Worm (Caenorhabditis elegans) whole organism, L3 larva: ENCODE data around the gene R09E12.9.
A peak's percentile ranks its signal among the peaks of the same experiment; 100 is the strongest.

Experiments
- R02D3.7 ChIP-seq: fragments of 150-350 bp; optimal IDR thresholded peaks from 2 replicates; lab custom pipeline; 2014; ENCODE audit warnings: missing biosample characterization, missing genetic modification characterization
- ZK546.5 ChIP-seq: sonication (generic microtip); optimal IDR thresholded peaks from 2 replicates; lab custom pipeline; 2017; ENCODE audit warnings: missing biosample characterization, missing genetic modification characterization
- aly-2 ChIP-seq: fragments of 150-350 bp; optimal IDR thresholded peaks from 2 replicates; lab custom pipeline; 2014; ENCODE audit warnings: missing biosample characterization, missing genetic modification characterization
- ceh-28 ChIP-seq: fragments of 150-350 bp; optimal IDR thresholded peaks from 2 replicates; lab custom pipeline; 2014; ENCODE audit warnings: missing biosample characterization, missing genetic modification reagents, missing genetic modification characterization
- ceh-9 ChIP-seq: sonication (generic microtip); optimal IDR thresholded peaks from 2 replicates; lab custom pipeline; 2018; ENCODE audit warnings: missing biosample characterization, missing genetic modification characterization
- daf-12 ChIP-seq: fragments of 150-350 bp; optimal IDR thresholded peaks from 2 replicates; lab custom pipeline; 2014; ENCODE audit warnings: missing biosample characterization, missing genetic modification reagents, missing genetic modification characterization
- egl-5 ChIP-seq: fragments of 150-350 bp; optimal IDR thresholded peaks from 2 replicates; lab custom pipeline; 2017; ENCODE audit warnings: missing biosample characterization, missing genetic modification reagents, missing genetic modification characterization, inconsistent platforms
- elt-1 ChIP-seq: fragments of 150-350 bp; optimal IDR thresholded peaks from 2 replicates; lab custom pipeline; 2014; ENCODE audit warnings: missing biosample characterization, missing genetic modification characterization
- elt-2 ChIP-seq: sonication (generic microtip); optimal IDR thresholded peaks from 2 replicates; lab custom pipeline; 2016; ENCODE audit warnings: missing genetic modification reagents, mild to moderate bottlenecking, missing genetic modification characterization, missing compliant biosample characterization
- elt-3 ChIP-seq, 3 experiments: fragments of 150-350 bp in 1 of 3; sonication (generic microtip) in 2 of 3; optimal IDR thresholded peaks; 2 replicates in 2 of 3; 4 replicates in 1 of 3; lab custom pipeline; 2014 to 2017; ENCODE audit warnings: missing biosample characterization in 3 of 3, missing genetic modification characterization in 3 of 3
- eor-1 ChIP-seq, 2 experiments: fragments of 150-350 bp; optimal IDR thresholded peaks; 2 replicates each; lab custom pipeline; 2014 to 2018; ENCODE audit warnings: missing biosample characterization in 2 of 2, missing genetic modification characterization in 2 of 2
- fkh-10 ChIP-seq: sonication (generic microtip); optimal IDR thresholded peaks from 2 replicates; lab custom pipeline; 2017; ENCODE audit warnings: missing biosample characterization, missing genetic modification reagents, missing genetic modification characterization
- fkh-2 ChIP-seq: fragments of 150-350 bp; optimal IDR thresholded peaks from 2 replicates; lab custom pipeline; 2014; ENCODE audit warnings: missing biosample characterization, missing genetic modification reagents, missing genetic modification characterization
- hmg-11 ChIP-seq: sonication (generic microtip); optimal IDR thresholded peaks from 2 replicates; lab custom pipeline; 2016; ENCODE audit warnings: missing genetic modification characterization, missing compliant biosample characterization
- lin-15B ChIP-seq: fragments of 150-350 bp; optimal IDR thresholded peaks from 2 replicates; lab custom pipeline; 2014; ENCODE audit warnings: missing biosample characterization, missing genetic modification characterization
- lin-39 ChIP-seq: fragments of 150-350 bp; optimal IDR thresholded peaks from 2 replicates; lab custom pipeline; 2018; ENCODE audit warnings: missing biosample characterization, missing genetic modification reagents, missing genetic modification characterization
- lsy-12 ChIP-seq: sonication (generic microtip); optimal IDR thresholded peaks from 2 replicates; lab custom pipeline; 2016; ENCODE audit warnings: mild to moderate bottlenecking, missing genetic modification characterization, missing compliant biosample characterization
- mdl-1 ChIP-seq: fragments of 150-350 bp; optimal IDR thresholded peaks from 2 replicates; lab custom pipeline; 2014; ENCODE audit warnings: missing biosample characterization, missing genetic modification characterization
- nfya-1 ChIP-seq: sonication (generic microtip); optimal IDR thresholded peaks from 2 replicates; lab custom pipeline; 2017; ENCODE audit warnings: missing genetic modification characterization, mild to moderate bottlenecking, missing compliant biosample characterization, antibody characterized with exemption, moderate library complexity; ENCODE audit not compliant: insufficient read depth
- nhr-12 ChIP-seq: fragments of 150-350 bp; optimal IDR thresholded peaks from 2 replicates; lab custom pipeline; 2014; ENCODE audit warnings: missing biosample characterization, missing genetic modification characterization
- nhr-23 ChIP-seq: fragments of 150-350 bp; optimal IDR thresholded peaks from 2 replicates; lab custom pipeline; 2014; ENCODE audit warnings: missing biosample characterization, missing genetic modification reagents, missing genetic modification characterization
- nhr-237 ChIP-seq: fragments of 150-350 bp; optimal IDR thresholded peaks from 2 replicates; lab custom pipeline; 2014; ENCODE audit warnings: missing biosample characterization, missing genetic modification characterization
- nhr-25 ChIP-seq: sonication (generic microtip); optimal IDR thresholded peaks from 2 replicates; lab custom pipeline; 2017; ENCODE audit warnings: missing biosample characterization, missing genetic modification characterization
- nhr-28 ChIP-seq: fragments of 150-350 bp; optimal IDR thresholded peaks from 2 replicates; lab custom pipeline; 2014; ENCODE audit warnings: missing biosample characterization, missing genetic modification characterization
- nhr-43 ChIP-seq: sonication (generic microtip); optimal IDR thresholded peaks from 2 replicates; lab custom pipeline; 2016; ENCODE audit warnings: mild to moderate bottlenecking, missing genetic modification characterization, missing compliant biosample characterization; ENCODE audit not compliant: poor library complexity, severe bottlenecking
- skn-1 ChIP-seq: fragments of 150-350 bp; optimal IDR thresholded peaks from 2 replicates; lab custom pipeline; 2014; ENCODE audit warnings: missing biosample characterization, missing genetic modification characterization
- snpc-4 ChIP-seq: fragments of 150-350 bp; optimal IDR thresholded peaks from 2 replicates; lab custom pipeline; 2014; ENCODE audit warnings: missing biosample characterization, missing genetic modification characterization
- tbx-2 ChIP-seq: sonication (generic microtip); optimal IDR thresholded peaks from 2 replicates; lab custom pipeline; 2016; ENCODE audit warnings: mild to moderate bottlenecking, missing genetic modification characterization, missing compliant biosample characterization
- unc-62 ChIP-seq: fragments of 150-350 bp; sonication (generic microtip); optimal IDR thresholded peaks from 4 replicates; lab custom pipeline; 2014; ENCODE audit warnings: missing biosample characterization, missing genetic modification reagents, missing genetic modification characterization
- zag-1 ChIP-seq: fragments of 150-350 bp; optimal IDR thresholded peaks from 2 replicates; lab custom pipeline; 2014; ENCODE audit warnings: missing biosample characterization, missing genetic modification characterization
- ztf-4 ChIP-seq: fragments of 150-350 bp; optimal IDR thresholded peaks from 2 replicates; lab custom pipeline; 2014; ENCODE audit warnings: missing biosample characterization, missing genetic modification characterization

R09E12.9 gene

ce11 chrV:801555-802060, 24.2 kb downstream of the R09E12.9 start:
- TF ChIP-seq nhr-25 (tag; lab: Kevin White, UChicago) (peak; percentile 39), nhr-237 (tag; lab: Kevin White, UChicago) (no peak), lin-39 (tag; lab: Kevin White, UChicago) (no peak), nhr-12 (no peak), egl-5 (tag; lab: Kevin White, UChicago) (no peak), nhr-23 (tag; lab: Kevin White, UChicago) (peak; percentile 21), elt-1 (peak; percentile 84), eor-1 (tag; optimal IDR thresholded peaks at IDR 0.05; lab: Kevin White, UChicago) (no peak)

ce11 chrV:802726-803125, 25.3 kb downstream of the R09E12.9 start:
- no peak for TF ChIP-seq aly-2 (tag; lab: Kevin White, UChicago)
- no peak for TF ChIP-seq mdl-1
- no peak for TF ChIP-seq tbx-2 (tag; lab: Kevin White, UChicago)
- TF ChIP-seq ceh-9: no peak
- TF ChIP-seq zag-1: no peak
- TF ChIP-seq elt-3 (tag; optimal IDR thresholded peaks at IDR 0.05; lab: Kevin White, UChicago): no peak
- no peak for TF ChIP-seq ztf-4
- TF ChIP-seq skn-1: no peak
- TF ChIP-seq, all 47 proteins: peak for 0

ce11 chrV:803472-803871, 26.1 kb downstream of the R09E12.9 start:
- no peak for TF ChIP-seq lin-15B (tag; lab: Kevin White, UChicago)
- no peak for TF ChIP-seq ZK546.5 (tag; lab: Kevin White, UChicago)
- TF ChIP-seq snpc-4: no peak
- TF ChIP-seq fkh-10: no peak
- no peak for TF ChIP-seq elt-2 (tag; lab: Kevin White, UChicago)
- no peak for TF ChIP-seq nhr-237 (tag; lab: Kevin White, UChicago)
- TF ChIP-seq daf-12 (tag; lab: Kevin White, UChicago): no peak
- no peak for TF ChIP-seq nhr-28 (tag; lab: Kevin White, UChicago)

ce11 chrV:804485-804884, 27.1 kb downstream of the R09E12.9 start, which contains the start of gene nhr-270:
nhr-270 (minus strand) TSS chrV:804741.
- TF ChIP-seq nhr-25 (tag; lab: Kevin White, UChicago) (peak; percentile 0), nhr-28 (tag; lab: Kevin White, UChicago) (no peak), fkh-2 (tag; lab: Kevin White, UChicago) (no peak), elt-1 (peak; percentile 7), zag-1 (no peak), nhr-43 (tag; lab: Kevin White, UChicago) (no peak), skn-1 (no peak), lsy-12 (tag; lab: Kevin White, UChicago) (no peak), nhr-23 (tag; lab: Kevin White, UChicago) (peak; percentile 2)

ce11 chrV:808260-808659, 30.9 kb downstream of the R09E12.9 start:
- TF ChIP-seq mdl-1: no peak
- TF ChIP-seq ceh-28 (tag; lab: Kevin White, UChicago): no peak
- TF ChIP-seq elt-1: no peak
- TF ChIP-seq nhr-25 (tag; lab: Kevin White, UChicago): no peak

- TF ChIP-seq hmg-11 (peak; percentile 23), elt-1 (no peak), nfya-1 (tag; lab: Kevin White, UChicago) (peak; percentile 39), aly-2 (tag; lab: Kevin White, UChicago) (no peak), nhr-12 (no peak), fkh-2 (tag; lab: Kevin White, UChicago) (no peak), lsy-12 (tag; lab: Kevin White, UChicago) (no peak), fkh-10 (peak; percentile 30)
- TF ChIP-seq, all 47 proteins: peak for 3
Measured at ce11 chrV:810281-810862, 33.0 kb downstream of the R09E12.9 start, which contains the start of gene R13D11.4. R13D11.4 (plus strand) TSS chrV:810812.

- TF ChIP-seq ceh-9 (no peak), R02D3.7 (tag; lab: Kevin White, UChicago) (no peak), unc-62 (GFP tag; lab: Kevin White, UChicago) (no peak), nfya-1 (tag; lab: Kevin White, UChicago) (no peak), fkh-10 (no peak)
Measured at ce11 chrV:813101-813500, 35.7 kb downstream of the R09E12.9 start, which contains the start of gene R13D11.10. R13D11.10 (minus strand) TSS chrV:813201.
